Fruit fly (Drosophila melanogaster) whole organism, embryonic: ENCODE data around the gene Mcm5.
A peak's percentile ranks its signal among the peaks of the same experiment; 100 is the strongest.

Experiments
- ATbp ChIP-seq: fragments of 200-800 bp; sonication (Bioruptor generic); optimal IDR thresholded peaks from 2 replicates; lab custom pipeline; 2017; ENCODE audit warnings: missing biosample characterization, mild to moderate bottlenecking, missing genetic modification characterization, missing genetic modification reagents
- Ada2b ChIP-seq: fragments of 200-800 bp; sonication (Bioruptor generic); IDR thresholded peaks from 2 replicates; pipeline ENCODE4 v1.3.6; 2022; ENCODE audit warnings: missing biosample characterization, missing genetic modification characterization
- Atf3 ChIP-seq: fragments of 200-800 bp; sonication (Bioruptor generic); optimal IDR thresholded peaks from 3 replicates; lab custom pipeline; 2016; ENCODE audit warnings: missing biosample characterization, missing genetic modification characterization
- Bteb2 ChIP-seq: fragments of 200-800 bp; sonication (Bioruptor generic); optimal IDR thresholded peaks from 2 replicates; lab custom pipeline; 2016; ENCODE audit warnings: missing biosample characterization, missing genetic modification characterization
- CG13296 ChIP-seq: fragments of 200-800 bp; sonication (Bioruptor generic); optimal IDR thresholded peaks from 3 replicates; lab custom pipeline; 2018; ENCODE audit warnings: missing biosample characterization, mild to moderate bottlenecking, missing genetic modification characterization
- CG13894 ChIP-seq: fragments of 200-800 bp; sonication (Bioruptor generic); optimal IDR thresholded peaks from 3 replicates; lab custom pipeline; 2018; ENCODE audit warnings: missing biosample characterization, mild to moderate bottlenecking, missing genetic modification characterization, moderate library complexity
- CG14441 ChIP-seq: fragments of 200-800 bp; sonication (Bioruptor generic); IDR thresholded peaks from 2 replicates; pipeline ENCODE4 v1.3.6; 2022; ENCODE audit warnings: missing biosample characterization, missing genetic modification characterization
- CG14860 ChIP-seq: fragments of 200-800 bp; sonication (Bioruptor generic); IDR thresholded peaks from 3 replicates; pipeline ENCODE4 v1.3.6; 2022; ENCODE audit warnings: missing biosample characterization, missing genetic modification characterization; ENCODE audit not compliant: partially characterized antibody
- CG1529 ChIP-seq: fragments of 200-800 bp; sonication (Bioruptor generic); optimal IDR thresholded peaks from 3 replicates; lab custom pipeline; 2018; ENCODE audit warnings: missing biosample characterization, missing genetic modification characterization
- CG15514 ChIP-seq: fragments of 200-800 bp; sonication (Bioruptor generic); optimal IDR thresholded peaks from 3 replicates; lab custom pipeline; 2017; ENCODE audit warnings: missing biosample characterization, missing genetic modification characterization, mild to moderate bottlenecking, moderate library complexity, missing genetic modification reagents
- CG18262 ChIP-seq: fragments of 200-800 bp; optimal IDR thresholded peaks from 3 replicates; lab custom pipeline; 2019; ENCODE audit warnings: missing biosample characterization, mild to moderate bottlenecking, missing genetic modification characterization, moderate library complexity
- CG2889 ChIP-seq: fragments of 200-800 bp; sonication (Bioruptor generic); IDR thresholded peaks from 3 replicates; pipeline ENCODE4 v1.3.6; 2022; ENCODE audit warnings: missing biosample characterization, missing genetic modification characterization
- CG30403 ChIP-seq: fragments of 200-800 bp; sonication (Bioruptor generic); optimal IDR thresholded peaks from 3 replicates; lab custom pipeline; 2016; ENCODE audit warnings: missing biosample characterization, missing genetic modification characterization
- CG33213 ChIP-seq: fragments of 200-800 bp; sonication (Bioruptor generic); optimal IDR thresholded peaks from 3 replicates; lab custom pipeline; 2016; ENCODE audit warnings: missing biosample characterization, missing genetic modification characterization
- CG33557 ChIP-seq: fragments of 200-800 bp; sonication (Bioruptor generic); optimal IDR thresholded peaks from 2 replicates; lab custom pipeline; 2019; ENCODE audit warnings: missing biosample characterization, mild to moderate bottlenecking, missing genetic modification characterization, moderate library complexity
- CG3847 ChIP-seq: fragments of 200-800 bp; sonication (Bioruptor generic); IDR thresholded peaks from 2 replicates; pipeline ENCODE4 v1.3.6; 2022; ENCODE audit warnings: missing biosample characterization, missing genetic modification characterization
- CG6254 ChIP-seq: fragments of 200-800 bp; sonication (Bioruptor generic); optimal IDR thresholded peaks from 3 replicates; lab custom pipeline; 2017; ENCODE audit warnings: mild to moderate bottlenecking, missing biosample characterization, missing genetic modification reagents, missing genetic modification characterization
- CG6272 ChIP-seq: fragments of 200-800 bp; sonication (Bioruptor generic); IDR thresholded peaks from 2 replicates; pipeline ENCODE4 v1.3.6; 2022; ENCODE audit warnings: missing biosample characterization, missing genetic modification characterization
- CG6683 ChIP-seq: fragments of 200-800 bp; sonication (Bioruptor generic); optimal IDR thresholded peaks from 2 replicates; lab custom pipeline; 2017; ENCODE audit warnings: missing biosample characterization, mild to moderate bottlenecking, missing genetic modification characterization, missing genetic modification reagents
- CG7786 ChIP-seq: fragments of 200-800 bp; sonication (Bioruptor generic); optimal IDR thresholded peaks from 2 replicates; lab custom pipeline; 2016; ENCODE audit warnings: missing biosample characterization, missing genetic modification characterization
- CG7928 ChIP-seq: fragments of 200-800 bp; sonication (Bioruptor generic); optimal IDR thresholded peaks from 2 replicates; lab custom pipeline; 2017; ENCODE audit warnings: missing biosample characterization, mild to moderate bottlenecking, missing genetic modification characterization
- CG8765 ChIP-seq: fragments of 200-800 bp; sonication (Bioruptor generic); IDR thresholded peaks from 2 replicates; pipeline ENCODE4 v1.3.6; 2022; ENCODE audit warnings: missing biosample characterization, missing genetic modification characterization
- CG8924 ChIP-seq: fragments of 200-800 bp; optimal IDR thresholded peaks from 3 replicates; lab custom pipeline; 2019; ENCODE audit warnings: missing biosample characterization, mild to moderate bottlenecking, missing genetic modification characterization, moderate library complexity
- CG9797 ChIP-seq: fragments of 200-800 bp; sonication (Bioruptor generic); optimal IDR thresholded peaks from 3 replicates; lab custom pipeline; 2018; ENCODE audit warnings: missing biosample characterization, mild to moderate bottlenecking, missing genetic modification characterization
- CHES-1-like ChIP-seq: fragments of 200-800 bp; sonication (Bioruptor generic); optimal IDR thresholded peaks from 2 replicates; lab custom pipeline; 2016; ENCODE audit warnings: missing biosample characterization, missing genetic modification characterization
- Deaf1 ChIP-seq: fragments of 200-800 bp; optimal IDR thresholded peaks from 3 replicates; lab custom pipeline; 2019; ENCODE audit warnings: missing biosample characterization, mild to moderate bottlenecking, missing genetic modification characterization, moderate library complexity
- HLH3B ChIP-seq: fragments of 200-800 bp; sonication (Bioruptor generic); IDR thresholded peaks from 2 replicates; pipeline ENCODE4 v1.3.6; 2022; ENCODE audit warnings: missing biosample characterization, missing genetic modification characterization
- Hr78 ChIP-seq, 2 experiments: fragments of 200-800 bp in 1 of 2; fragments of >200 bp in 1 of 2; sonication (Bioruptor generic) in 1 of 2; optimal IDR thresholded peaks; 2 replicates each; lab custom pipeline; 2017 to 2019; ENCODE audit warnings: missing biosample characterization in 2 of 2, missing genetic modification characterization in 2 of 2, mild to moderate bottlenecking in 1 of 2, moderate library complexity in 1 of 2
- Lhr ChIP-seq: fragments of 200-800 bp; sonication (Bioruptor generic); optimal IDR thresholded peaks from 3 replicates; lab custom pipeline; 2017; ENCODE audit warnings: mild to moderate bottlenecking, missing biosample characterization, missing genetic modification reagents, missing genetic modification characterization
- Med ChIP-seq: fragments of 200-800 bp; sonication (Bioruptor generic); peaks from one replicate; lab custom pipeline; 2016; ENCODE audit warnings: missing biosample characterization, missing genetic modification characterization, mild to moderate bottlenecking, inconsistent platforms, moderate library complexity
- ase ChIP-seq: fragments of 200-800 bp; sonication (Bioruptor generic); IDR thresholded peaks from 3 replicates; pipeline ENCODE4 v1.3.6; 2022; ENCODE audit warnings: missing biosample characterization, missing genetic modification characterization
- cg ChIP-seq: fragments of 200-800 bp; sonication (Bioruptor generic); optimal IDR thresholded peaks from 3 replicates; lab custom pipeline; 2019; ENCODE audit warnings: missing biosample characterization, mild to moderate bottlenecking, missing genetic modification characterization, moderate library complexity
- dm ChIP-seq: fragments of 200-800 bp; sonication (Bioruptor generic); optimal IDR thresholded peaks from 3 replicates; lab custom pipeline; 2016; ENCODE audit warnings: missing biosample characterization, missing genetic modification characterization
- ewg ChIP-seq: fragments of 200-800 bp; sonication (Bioruptor generic); optimal IDR thresholded peaks from 3 replicates; lab custom pipeline; 2017; ENCODE audit warnings: mild to moderate bottlenecking, missing biosample characterization, missing genetic modification reagents, missing genetic modification characterization
- fd102C ChIP-seq: fragments of 200-800 bp; sonication (Bioruptor generic); optimal IDR thresholded peaks from 2 replicates; lab custom pipeline; 2018; ENCODE audit warnings: missing biosample characterization, mild to moderate bottlenecking, missing genetic modification characterization, moderate library complexity
- fru ChIP-seq: fragments of >200 bp; optimal IDR thresholded peaks from 2 replicates; lab custom pipeline; 2017
- gem ChIP-seq: fragments of 200-800 bp; sonication (Bioruptor generic); optimal IDR thresholded peaks from 2 replicates; lab custom pipeline; 2019; ENCODE audit warnings: missing biosample characterization, mild to moderate bottlenecking, missing genetic modification characterization, moderate library complexity
- ind ChIP-seq: fragments of 200-800 bp; sonication (Bioruptor generic); optimal IDR thresholded peaks from 3 replicates; lab custom pipeline; 2016; ENCODE audit warnings: missing biosample characterization, missing genetic modification characterization
- jing ChIP-seq: fragments of 200-800 bp; sonication (Bioruptor generic); optimal IDR thresholded peaks from 2 replicates; lab custom pipeline; 2018; ENCODE audit warnings: missing biosample characterization, mild to moderate bottlenecking, missing genetic modification characterization
- knrl ChIP-seq: fragments of 200-800 bp; sonication (Bioruptor generic); IDR thresholded peaks from 3 replicates; pipeline ENCODE4 v1.3.6; 2022; ENCODE audit warnings: missing biosample characterization, missing genetic modification characterization; ENCODE audit not compliant: partially characterized antibody
- lmd ChIP-seq: fragments of 200-800 bp; sonication (Bioruptor generic); IDR thresholded peaks from 2 replicates; pipeline ENCODE4 v1.3.6; 2022; ENCODE audit warnings: missing biosample characterization, missing genetic modification characterization
- otp ChIP-seq: fragments of 200-800 bp; sonication (Bioruptor generic); IDR thresholded peaks from 3 replicates; pipeline ENCODE4, ENCODE4 v1.3.6; 2022; ENCODE audit warnings: missing biosample characterization, missing genetic modification characterization
- sens ChIP-seq: fragments of 200-800 bp; sonication (Bioruptor generic); peaks from one replicate; lab custom pipeline; 2016; ENCODE audit warnings: missing biosample characterization, missing genetic modification characterization
- slbo ChIP-seq: fragments of 200-800 bp; sonication (Bioruptor generic); IDR thresholded peaks from 2 replicates; pipeline ENCODE4 v1.3.6; 2022; ENCODE audit warnings: missing biosample characterization, missing genetic modification characterization
- sna ChIP-seq: fragments of 200-800 bp; sonication (Bioruptor generic); IDR thresholded peaks from 2 replicates; pipeline ENCODE4 v1.3.6; 2022; ENCODE audit warnings: missing biosample characterization, missing genetic modification characterization; ENCODE audit not compliant: partially characterized antibody

Gene Mcm5

dm6 chr3R:10755534-10755933 lies 32.8 kb upstream of the Mcm5 start, which contains the start of gene CG14691 (continued):
- TF ChIP-seq CG8924 (tag; lab: Kevin White, UChicago) (no peak), Atf3 (GFP tag; lab: Kevin White, UChicago) (no peak), Hr78 (GFP tag; optimal IDR thresholded peaks at IDR 0.05; lab: Kevin White, UChicago) (no peak)
- TF ChIP-seq, all 482 proteins: peak for 0

dm6 chr3R:10759348-10759847 lies 28.9 kb upstream of the Mcm5 start, which contains the start of gene CG31272:
Gene CG31272, minus strand, starts transcription at chr3R:10759398.
- TF ChIP-seq CG13296 (peak; percentile 16), ATbp (GFP tag; lab: Kevin White, UChicago) (peak; percentile 11), ase (no peak), gem (tag; lab: Kevin White, UChicago) (peak; percentile 8), CHES-1-like (GFP tag; lab: Kevin White, UChicago) (no peak), sna (GFP tag; lab: Robert Waterston, UW) (no peak), Med (peak; percentile 62), CG9797 (GFP tag; lab: Kevin White, UChicago) (no peak), lmd (GFP tag; lab: Robert Waterston, UW) (no peak), cg (GFP tag; lab: Kevin White, UChicago) (no peak), sens (GFP tag; lab: Kevin White, UChicago) (peak; percentile 55)
- TF ChIP-seq, all 482 proteins: peak for 5

dm6 chr3R:10760966-10761855 lies 27.1 kb upstream of the Mcm5 start, which contains the start of the genes MED7 and Cap-H2:
Gene MED7, minus strand, starts transcription at chr3R:10761032.
Gene Cap-H2, plus strand, starts transcription at chr3R:10761310.
- TF ChIP-seq CG14441 (GFP tag; lab: Robert Waterston, UW): peak; percentile 84
- TF ChIP-seq dm (GFP tag; lab: Kevin White, UChicago): peak; percentile 70
- TF ChIP-seq HLH3B (GFP tag; lab: Robert Waterston, UW): peak; percentile 73
- no peak for TF ChIP-seq fru (lab: Kevin White, UChicago)
- TF ChIP-seq Ada2b (GFP tag; lab: Robert Waterston, UW): peak; percentile 81
- TF ChIP-seq CG14860 (GFP tag; lab: Robert Waterston, UW): peak; percentile 99
- TF ChIP-seq CG3847: peak; percentile 92
- no peak for TF ChIP-seq Deaf1 (tag; lab: Kevin White, UChicago)
- peak; percentile 100 for TF ChIP-seq knrl (GFP tag; lab: Robert Waterston, UW)
- TF ChIP-seq CG6683 (GFP tag; lab: Kevin White, UChicago): peak; percentile 7
- no peak for TF ChIP-seq CG13894 (tag; lab: Kevin White, UChicago)
- peak; percentile 80 for TF ChIP-seq CG18262 (tag; lab: Kevin White, UChicago)
- peak; percentile 24 for TF ChIP-seq fd102C
- TF ChIP-seq otp: peak; percentile 40; the same call in 1 of the 3 replicates
- TF ChIP-seq CG30403 (GFP tag; lab: Kevin White, UChicago): peak; percentile 91
- TF ChIP-seq CG6254 (GFP tag; lab: Kevin White, UChicago): peak; percentile 18
- TF ChIP-seq ewg (GFP tag; lab: Kevin White, UChicago): peak; percentile 59
- peak; percentile 74 for TF ChIP-seq Bteb2
- TF ChIP-seq CG8765 (GFP tag; lab: Robert Waterston, UW): peak; percentile 72
- TF ChIP-seq CG6272 (GFP tag; lab: Robert Waterston, UW): peak; percentile 91
- peak; percentile 80 for TF ChIP-seq CG15514 (GFP tag; lab: Kevin White, UChicago)
- peak; percentile 73 for TF ChIP-seq CG33557 (GFP tag; lab: Kevin White, UChicago)
- peak; percentile 3 for TF ChIP-seq CG1529 (GFP tag; lab: Kevin White, UChicago)
- TF ChIP-seq ind (GFP tag; lab: Kevin White, UChicago): peak; percentile 92
- TF ChIP-seq CG33213 (GFP tag; lab: Kevin White, UChicago): peak; percentile 82
- peak; percentile 56 for TF ChIP-seq CG7786 (GFP tag; lab: Kevin White, UChicago)
- TF ChIP-seq slbo (GFP tag; lab: Robert Waterston, UW): peak; percentile 90
- peak; percentile 29 for TF ChIP-seq jing (GFP tag; lab: Kevin White, UChicago)
- TF ChIP-seq CG7928 (GFP tag; lab: Kevin White, UChicago): peak; percentile 18
- peak; percentile 57 for TF ChIP-seq Lhr (GFP tag; lab: Kevin White, UChicago)
- peak; percentile 62; the same call in 1 of the 3 replicates for TF ChIP-seq CG2889 (GFP tag; lab: Robert Waterston, UW)
